Worm (Caenorhabditis elegans) whole organism, L4 larva: ENCODE results near the gene F07H5.13.
A peak's percentile ranks its signal among the peaks of the same experiment; 100 is the strongest.

ENCODE experiments used
- F26F4.8 ChIP-seq: fragments of 200-800 bp; sonication (Bioruptor generic); conservative IDR thresholded peaks from 2 replicates; pipeline ENCODE4 v1.3.6; 2022; ENCODE audit warnings: missing genetic modification characterization, missing compliant biosample characterization
- F37D6.2 ChIP-seq: sonication (generic microtip); optimal IDR thresholded peaks from 2 replicates; lab custom pipeline; 2016; ENCODE audit warnings: mild to moderate bottlenecking, missing genetic modification characterization, missing compliant biosample characterization
- F44E2.7 ChIP-seq: fragments of 200-800 bp; sonication (Bioruptor generic); IDR thresholded peaks from 2 replicates; pipeline ENCODE4 v2.1.2; 2022; ENCODE audit warnings: missing genetic modification characterization, missing compliant biosample characterization
- F49E8.2 ChIP-seq: sonication (generic microtip); optimal IDR thresholded peaks from 2 replicates; lab custom pipeline; 2016; ENCODE audit warnings: missing compliant biosample characterization, mild to moderate bottlenecking, missing genetic modification characterization, borderline replicate concordance
- T26A8.4 ChIP-seq: fragments of 200-800 bp; sonication (Bioruptor generic); IDR thresholded peaks from 2 replicates; pipeline ENCODE4 v1.3.6; 2022; ENCODE audit warnings: missing genetic modification characterization, missing compliant biosample characterization
- ZK337.2 ChIP-seq: fragments of 200-800 bp; sonication (Bioruptor generic); IDR thresholded peaks from 2 replicates; pipeline ENCODE4 v1.3.6; 2022; ENCODE audit warnings: missing genetic modification reagents, missing genetic modification characterization, missing compliant biosample characterization
- aly-2 ChIP-seq: sonication (generic microtip); optimal IDR thresholded peaks from 2 replicates; lab custom pipeline; 2018; ENCODE audit warnings: missing biosample characterization, missing genetic modification characterization
- attf-4 ChIP-seq: sonication (generic microtip); optimal IDR thresholded peaks from 3 replicates; lab custom pipeline; 2017; ENCODE audit warnings: missing biosample characterization, missing genetic modification characterization
- ceh-44 ChIP-seq: fragments of 200-800 bp; sonication (Bioruptor generic); IDR thresholded peaks from 2 replicates; pipeline ENCODE4 v1.3.6; 2022; ENCODE audit warnings: missing genetic modification reagents, missing genetic modification characterization, missing compliant biosample characterization
- ceh-62 ChIP-seq: sonication (generic microtip); optimal IDR thresholded peaks from 2 replicates; lab custom pipeline; 2017; ENCODE audit warnings: missing biosample characterization, missing genetic modification characterization
- ceh-82 ChIP-seq: sonication (generic microtip); optimal IDR thresholded peaks from 2 replicates; lab custom pipeline; 2017; ENCODE audit warnings: missing biosample characterization, missing genetic modification characterization
- ctbp-1 ChIP-seq: fragments of 200-800 bp; sonication (Bioruptor generic); IDR thresholded peaks from 2 replicates; pipeline ENCODE4 v1.3.6; 2022; ENCODE audit warnings: missing genetic modification reagents, missing genetic modification characterization, missing compliant biosample characterization
- daf-19 ChIP-seq: fragments of 200-800 bp; sonication (Bioruptor generic); conservative IDR thresholded peaks from 2 replicates; pipeline ENCODE4 v1.3.6; 2022; ENCODE audit warnings: missing genetic modification characterization, missing compliant biosample characterization
- dmd-6 ChIP-seq: fragments of 200-800 bp; sonication (Bioruptor generic); IDR thresholded peaks from 2 replicates; pipeline ENCODE4 v1.3.6; 2022; ENCODE audit warnings: missing genetic modification reagents, missing genetic modification characterization, missing compliant biosample characterization
- dpl-1 ChIP-seq: fragments of 150-350 bp; optimal IDR thresholded peaks from 2 replicates; lab custom pipeline; 2014; ENCODE audit warnings: missing biosample characterization, missing genetic modification reagents, missing genetic modification characterization
- duxl-1 ChIP-seq: sonication (generic microtip); optimal IDR thresholded peaks from 2 replicates; lab custom pipeline; 2016; ENCODE audit warnings: mild to moderate bottlenecking, missing genetic modification characterization, moderate library complexity, missing compliant biosample characterization; ENCODE audit not compliant: poor library complexity
- egl-27 ChIP-seq: sonication (generic microtip); optimal IDR thresholded peaks from 3 replicates; lab custom pipeline; 2017; ENCODE audit warnings: missing biosample characterization, missing genetic modification reagents, missing genetic modification characterization
- egl-43 ChIP-seq: fragments of 200-800 bp; sonication (Bioruptor generic); IDR thresholded peaks from 2 replicates; pipeline ENCODE4 v1.3.6; 2022; ENCODE audit warnings: missing genetic modification reagents, missing genetic modification characterization, missing compliant biosample characterization
- fkh-10 ChIP-seq: fragments of 150-350 bp; optimal IDR thresholded peaks from 2 replicates; lab custom pipeline; 2014; ENCODE audit warnings: missing biosample characterization, missing genetic modification reagents, missing genetic modification characterization
- hmg-1.1 ChIP-seq: fragments of 200-800 bp; sonication (Bioruptor generic); IDR thresholded peaks from 2 replicates; pipeline ENCODE4 v1.3.6; 2022; ENCODE audit warnings: missing genetic modification reagents, missing genetic modification characterization, missing compliant biosample characterization
- lim-7 ChIP-seq: fragments of 200-800 bp; sonication (Bioruptor generic); IDR thresholded peaks from 2 replicates; pipeline ENCODE4 v1.3.6; 2022; ENCODE audit warnings: missing genetic modification characterization, missing compliant biosample characterization
- lin-13 ChIP-seq: fragments of 150-350 bp; optimal IDR thresholded peaks from 2 replicates; lab custom pipeline; 2014; ENCODE audit warnings: missing biosample characterization, missing genetic modification reagents, missing genetic modification characterization
- lin-29 ChIP-seq: fragments of 200-800 bp; sonication (Bioruptor generic); IDR thresholded peaks from 2 replicates; pipeline ENCODE4 v1.3.6; 2022; ENCODE audit warnings: missing genetic modification reagents, missing genetic modification characterization, missing compliant biosample characterization
- lir-3 ChIP-seq: sonication (generic microtip); optimal IDR thresholded peaks from 2 replicates; lab custom pipeline; 2016; ENCODE audit warnings: mild to moderate bottlenecking, missing genetic modification characterization, missing compliant biosample characterization
- lsy-2 ChIP-seq, 2 experiments: fragments of 150-350 bp in 1 of 2; sonication (generic microtip) in 1 of 2; optimal IDR thresholded peaks; 2 replicates each; lab custom pipeline; 2014 to 2017; ENCODE audit warnings: missing biosample characterization in 2 of 2, missing genetic modification characterization in 2 of 2
- madf-5 ChIP-seq, 2 experiments: fragments of 200-800 bp; sonication (Bioruptor generic); IDR thresholded peaks; 2 replicates each; pipeline ENCODE4 v1.3.6; 2022; ENCODE audit warnings: missing compliant biosample characterization in 2 of 2, missing genetic modification characterization in 2 of 2
- mdl-1 ChIP-seq, 2 experiments: fragments of 150-350 bp in 1 of 2; sonication (generic microtip) in 1 of 2; optimal IDR thresholded peaks; 2 replicates each; lab custom pipeline; 2014 to 2017; ENCODE audit warnings: missing biosample characterization in 2 of 2, missing genetic modification characterization in 2 of 2
- mes-2 ChIP-seq: sonication (generic microtip); optimal IDR thresholded peaks from 2 replicates; lab custom pipeline; 2016; ENCODE audit warnings: missing genotype, mild to moderate bottlenecking, missing genetic modification characterization, missing compliant biosample characterization; ENCODE audit not compliant: poor library complexity, severe bottlenecking
- mxl-2 ChIP-seq: fragments of 200-800 bp; sonication (Bioruptor generic); conservative IDR thresholded peaks from 2 replicates; pipeline ENCODE4 v1.3.6; 2022; ENCODE audit warnings: missing genetic modification reagents, missing genetic modification characterization, missing compliant biosample characterization
- mxl-3 ChIP-seq: fragments of 200-800 bp; sonication (Bioruptor generic); optimal IDR thresholded peaks from 2 replicates; lab custom pipeline; 2018; ENCODE audit warnings: mild to moderate bottlenecking, missing genetic modification characterization, missing compliant biosample characterization
- nhr-10 ChIP-seq: fragments of 150-350 bp; optimal IDR thresholded peaks from 2 replicates; lab custom pipeline; 2014; ENCODE audit warnings: missing biosample characterization, missing genetic modification characterization
- nhr-11 ChIP-seq: fragments of 150-350 bp; optimal IDR thresholded peaks from 2 replicates; lab custom pipeline; 2014; ENCODE audit warnings: missing biosample characterization, missing genetic modification characterization
- nhr-111 ChIP-seq: fragments of 200-800 bp; sonication (Bioruptor generic); optimal IDR thresholded peaks from 2 replicates; lab custom pipeline; 2018; ENCODE audit warnings: mild to moderate bottlenecking, missing genetic modification characterization, missing compliant biosample characterization
- nhr-237 ChIP-seq: sonication (generic microtip); optimal IDR thresholded peaks from 2 replicates; lab custom pipeline; 2017; ENCODE audit warnings: missing biosample characterization, missing genetic modification characterization
- nhr-25 ChIP-seq: sonication (generic microtip); optimal IDR thresholded peaks from 2 replicates; lab custom pipeline; 2017; ENCODE audit warnings: missing genetic modification characterization, mild to moderate bottlenecking, missing compliant biosample characterization, antibody characterized with exemption, moderate library complexity, borderline replicate concordance; ENCODE audit not compliant: insufficient read depth
- nhr-28 ChIP-seq: fragments of 150-350 bp; optimal IDR thresholded peaks from 2 replicates; lab custom pipeline; 2014; ENCODE audit warnings: missing biosample characterization, missing genetic modification characterization
- nhr-41 ChIP-seq: fragments of 200-800 bp; sonication (Bioruptor generic); IDR thresholded peaks from 2 replicates; pipeline ENCODE4 v1.3.6; 2022; ENCODE audit warnings: missing genetic modification reagents, missing genetic modification characterization, missing compliant biosample characterization
- nhr-42 ChIP-seq: fragments of 200-800 bp; sonication (Bioruptor generic); IDR thresholded peaks from 2 replicates; pipeline ENCODE4 v1.3.6; 2022; ENCODE audit warnings: missing genetic modification characterization, missing compliant biosample characterization
- nhr-76 ChIP-seq: fragments of 150-350 bp; optimal IDR thresholded peaks from 2 replicates; lab custom pipeline; 2014; ENCODE audit warnings: missing biosample characterization, missing genetic modification characterization
- php-3 ChIP-seq: fragments of 200-800 bp; sonication (Bioruptor generic); IDR thresholded peaks from 2 replicates; pipeline ENCODE4 v1.3.6; 2022; ENCODE audit warnings: missing genetic modification reagents, missing genetic modification characterization, missing compliant biosample characterization
- saeg-2 ChIP-seq: fragments of 200-800 bp; sonication (Bioruptor generic); IDR thresholded peaks from 2 replicates; pipeline ENCODE4 v1.3.6; 2022; ENCODE audit warnings: missing genetic modification reagents, missing genetic modification characterization, missing compliant biosample characterization
- skn-1 ChIP-seq: fragments of 150-350 bp; optimal IDR thresholded peaks from 2 replicates; lab custom pipeline; 2014; ENCODE audit warnings: missing biosample characterization, missing genetic modification characterization
- spr-3 ChIP-seq: fragments of 200-800 bp; sonication (Bioruptor generic); optimal IDR thresholded peaks from 2 replicates; lab custom pipeline; 2018; ENCODE audit warnings: mild to moderate bottlenecking, missing genetic modification characterization, missing compliant biosample characterization
- tag-97 ChIP-seq: fragments of 200-800 bp; sonication (Bioruptor generic); IDR thresholded peaks from 2 replicates; pipeline ENCODE4 v1.3.6; 2022; ENCODE audit warnings: missing genetic modification characterization, missing compliant biosample characterization
- unc-130 ChIP-seq: sonication (generic microtip); optimal IDR thresholded peaks from 2 replicates; lab custom pipeline; 2016; ENCODE audit warnings: missing genetic modification reagents, missing genetic modification characterization, missing compliant biosample characterization
- unc-39 ChIP-seq: sonication (generic microtip); optimal IDR thresholded peaks from 2 replicates; lab custom pipeline; 2017; ENCODE audit warnings: missing biosample characterization, missing genetic modification characterization
- unc-62 ChIP-seq, 3 experiments: fragments of 150-350 bp in 1 of 3; sonication (generic microtip); optimal IDR thresholded peaks in 2 of 3; peaks in 1 of 3; 1 replicate in 1 of 3; 2 replicates in 2 of 3; lab custom pipeline; 2014 to 2017; ENCODE audit warnings: missing biosample characterization in 3 of 3, missing genetic modification characterization in 3 of 3, missing genetic modification reagents in 3 of 3, missing genotype in 1 of 3
- vab-7 ChIP-seq: fragments of 200-800 bp; sonication (Bioruptor generic); IDR thresholded peaks from 2 replicates; pipeline ENCODE4 v1.3.6; 2022; ENCODE audit warnings: missing genetic modification reagents, missing genetic modification characterization, missing compliant biosample characterization
- zag-1 ChIP-seq: fragments of 150-350 bp; optimal IDR thresholded peaks from 2 replicates; lab custom pipeline; 2014; ENCODE audit warnings: missing biosample characterization, missing genetic modification characterization
- zip-2 ChIP-seq: fragments of 150-350 bp; optimal IDR thresholded peaks from 2 replicates; lab custom pipeline; 2014; ENCODE audit warnings: missing biosample characterization, missing genetic modification characterization

The F07H5.13 gene

DNA sequence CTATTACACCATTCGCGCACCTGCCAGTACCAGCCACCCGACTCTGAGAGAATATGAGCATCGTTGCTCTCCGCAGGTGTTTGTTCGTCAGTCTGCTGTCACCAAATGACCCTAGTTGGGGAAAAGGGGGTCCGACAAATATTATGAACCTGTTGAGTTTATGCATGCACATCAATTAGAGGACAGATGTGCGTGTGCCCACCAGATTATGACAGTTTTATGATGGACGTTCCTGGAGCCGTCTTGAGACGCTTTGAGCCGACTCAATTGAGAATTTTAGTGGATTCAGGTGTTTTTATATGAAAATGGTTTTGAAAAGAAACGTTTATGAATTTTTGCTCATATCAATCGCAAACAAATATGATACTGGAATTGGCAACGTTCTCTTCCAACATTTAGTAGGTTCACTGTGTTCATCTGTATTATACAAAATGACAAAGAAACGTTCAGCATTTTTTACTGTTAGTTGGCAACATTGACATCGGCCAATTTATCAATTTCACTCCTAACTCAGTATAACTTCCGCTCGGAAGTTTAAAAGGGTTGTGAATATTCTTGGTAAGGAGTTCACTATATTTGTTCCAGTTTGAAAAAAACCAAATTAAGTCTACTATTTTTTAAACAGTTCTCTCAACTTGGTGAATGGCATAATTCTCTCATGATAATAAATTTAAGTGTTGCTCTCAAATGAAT lies 43.0 kb upstream of the F07H5.13 start (continued):
- TF ChIP-seq lin-13 (GFP tag; lab: Kevin White, UChicago) = no peak
- TF ChIP-seq nhr-11 (tag; lab: Kevin White, UChicago) = peak; percentile 23
- TF ChIP-seq unc-130 (GFP tag; lab: Kevin White, UChicago) = no peak
- peak; percentile 4 for TF ChIP-seq nhr-76 (tag; lab: Kevin White, UChicago)
- no peak for TF ChIP-seq attf-4 (tag; lab: Kevin White, UChicago)
- TF ChIP-seq nhr-42 (GFP tag; lab: Robert Waterston, UW) = peak; percentile 54
- peak; percentile 67 for TF ChIP-seq nhr-25 (tag; lab: Kevin White, UChicago)
- TF ChIP-seq daf-19 (GFP tag; lab: Robert Waterston, UW) = no peak
- peak; percentile 52 for TF ChIP-seq dmd-6 (GFP tag; lab: Robert Waterston, UW)
- TF ChIP-seq F37D6.2 (tag; lab: Kevin White, UChicago) = no peak
- TF ChIP-seq F44E2.7 (GFP tag; lab: Robert Waterston, UW) = peak; percentile 54; the same call in 1 of the 2 replicates
- TF ChIP-seq ctbp-1 (GFP tag; lab: Robert Waterston, UW) = no peak; the same call in none of the 2 replicates
- no peak; the same call in none of the 2 replicates for TF ChIP-seq php-3 (GFP tag; lab: Robert Waterston, UW)
- peak; percentile 83 for TF ChIP-seq duxl-1 (tag; lab: Kevin White, UChicago)
- TF ChIP-seq tag-97 = no peak
- no peak for TF ChIP-seq ceh-62 (tag; lab: Kevin White, UChicago)
- TF ChIP-seq nhr-28 (tag; lab: Kevin White, UChicago) = peak; percentile 15
- no peak for TF ChIP-seq zag-1 (tag; lab: Kevin White, UChicago)
- TF ChIP-seq F49E8.2 (tag; lab: Kevin White, UChicago) = no peak
- peak; percentile 82 for TF ChIP-seq T26A8.4 (GFP tag; lab: Robert Waterston, UW)
- no peak for TF ChIP-seq ZK337.2
- no peak for TF ChIP-seq ceh-82 (tag; lab: Kevin White, UChicago)
- no peak for TF ChIP-seq ceh-44 (GFP tag; lab: Robert Waterston, UW)
- no peak for TF ChIP-seq fkh-10
- no peak for TF ChIP-seq spr-3 (GFP tag; lab: Kevin White, UChicago)
- TF ChIP-seq lir-3 (tag; lab: Kevin White, UChicago) = no peak
- peak in 1 of 2 experiments; percentile 6 for TF ChIP-seq mdl-1 (tag; optimal IDR thresholded peaks at IDR 0.05; lab: Kevin White, UChicago)
- no peak for TF ChIP-seq dpl-1 (GFP tag; lab: Kevin White, UChicago)
- TF ChIP-seq egl-43 (GFP tag; lab: Robert Waterston, UW) = 0 out of 2 replicates have a peak, but pooled peaks have one; percentile 25
- TF ChIP-seq mxl-2 (GFP tag; lab: Robert Waterston, UW) = no peak
- no peak for TF ChIP-seq vab-7 (GFP tag; lab: Robert Waterston, UW)
- no peak for TF ChIP-seq zip-2
- no peak for TF ChIP-seq F26F4.8 (GFP tag; lab: Robert Waterston, UW)
- TF ChIP-seq lin-29 = 0 out of 2 replicates have a peak, but pooled peaks have one; percentile 20
- TF ChIP-seq lim-7 (GFP tag; lab: Robert Waterston, UW) = peak; percentile 60; the same call in 1 of the 2 replicates
- TF ChIP-seq madf-5 (GFP tag; IDR thresholded peaks at IDR 0.05; lab: Robert Waterston, UW) = peak; percentile 8 to 61; a peak in 2 of 4 replicates
- no peak for TF ChIP-seq unc-39 (tag; lab: Kevin White, UChicago)
- TF ChIP-seq nhr-10 = peak; percentile 65
- TF ChIP-seq unc-62 (GFP tag; optimal IDR thresholded peaks at IDR 0.05 in 1 of 2; lab: Kevin White, UChicago) = no peak
- no peak for TF ChIP-seq unc-62 (tag; optimal IDR thresholded peaks at IDR 0.05; lab: Kevin White, UChicago)
- TF ChIP-seq aly-2 (tag; lab: Kevin White, UChicago) = no peak
- TF ChIP-seq mxl-3 (GFP tag; lab: Kevin White, UChicago) = peak; percentile 14
- TF ChIP-seq nhr-41 = no peak
- no peak for TF ChIP-seq saeg-2
- peak; percentile 41 for TF ChIP-seq nhr-111 (GFP tag; lab: Kevin White, UChicago)
- TF ChIP-seq lsy-2 (tag; optimal IDR thresholded peaks at IDR 0.05; lab: Kevin White, UChicago) = peak; percentile 47 to 51
- TF ChIP-seq skn-1 (tag; lab: Kevin White, UChicago) = no peak
- TF ChIP-seq nhr-237 (tag; lab: Kevin White, UChicago) = no peak
- TF ChIP-seq egl-27 (tag; lab: Kevin White, UChicago) = no peak
- TF ChIP-seq mes-2 (tag; lab: Kevin White, UChicago) = peak; percentile 57
- TF ChIP-seq hmg-1.1 (GFP tag; lab: Robert Waterston, UW) = peak; percentile 41
